Worm (Caenorhabditis elegans): Measurements from ENCODE around the gene F10E9.7.

The F10E9.7 gene

DNA sequence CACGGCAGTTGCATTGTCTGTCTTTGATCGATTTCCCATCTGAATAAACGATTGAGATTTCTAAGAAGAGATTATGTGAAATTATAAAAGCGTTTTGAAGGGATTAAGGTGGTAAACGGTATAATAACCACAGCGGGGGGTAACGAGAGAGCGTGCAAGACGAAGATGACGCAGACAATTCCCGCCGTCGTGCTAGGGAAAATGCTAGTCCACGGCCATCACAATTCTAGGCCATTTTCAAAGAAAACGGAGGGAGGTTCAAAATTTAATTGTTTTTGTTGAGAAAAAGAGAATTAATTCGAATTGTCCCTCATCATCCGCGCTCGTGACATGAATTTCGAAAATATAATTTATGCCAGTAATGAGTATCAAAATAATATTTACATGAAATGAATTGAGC, 11.9 kb upstream of the F10E9.7 start, which contains the start of gene F10E9.11 (continued):
- TF ChIP-seq ceh-100 (GFP tag; IDR thresholded peaks at IDR 0.05) (peak; percentile 56; the same call in 1 of the 2 replicates), gei-17 (GFP tag; optimal IDR thresholded peaks at IDR 0.05) (no peak), lin-40 (tag; optimal IDR thresholded peaks at IDR 0.05) (peak; percentile 42), attf-3 (GFP tag; conservative IDR thresholded peaks at IDR 0.05) (peak; percentile 73), B0336.3 (GFP tag; IDR thresholded peaks at IDR 0.05) (no peak), bed-2 (GFP tag; IDR thresholded peaks at IDR 0.05) (peak; percentile 83; the same call in 1 of the 2 replicates), aptf-3 (GFP tag; IDR thresholded peaks at IDR 0.05) (no peak), unc-130 (GFP tag; optimal IDR thresholded peaks at IDR 0.05) (peak; percentile 89), nhr-27 (tag; optimal IDR thresholded peaks at IDR 0.05) (no peak), chd-7 (tag; optimal IDR thresholded peaks at IDR 0.05) (peak; percentile 36), rec-8 (tag; optimal IDR thresholded peaks at IDR 0.05) (peak in 1 of 2 experiments; percentile 66), F33H1.4 (GFP tag; IDR thresholded peaks at IDR 0.05) (peak; percentile 71), B0019.2 (GFP tag; conservative IDR thresholded peaks at IDR 0.05) (peak; percentile 74), cebp-2 (GFP tag; IDR thresholded peaks at IDR 0.05) (no peak), let-526 (GFP tag; IDR thresholded peaks at IDR 0.05) (peak; percentile 81), let-607 (tag; optimal IDR thresholded peaks at IDR 0.05) (peak in 1 of 2 experiments; percentile 33), aptf-2 (GFP tag; conservative IDR thresholded peaks at IDR 0.05) (0 out of 2 replicates have a peak, but pooled peaks have one; percentile 37), tbx-9 (tag; optimal IDR thresholded peaks at IDR 0.05; ENCODE audit: borderline replicate concordance) (no peak), F55B11.4 (tag; optimal IDR thresholded peaks at IDR 0.05; ENCODE audit: borderline replicate concordance, insufficient read depth) (no peak), ztf-18 (tag; optimal IDR thresholded peaks at IDR 0.05) (peak; percentile 39), snpc-3.4 (tag; optimal IDR thresholded peaks at IDR 0.05) (no peak), sea-2 (GFP tag; IDR thresholded peaks at IDR 0.05) (no peak), ekl-4 (GFP tag; IDR thresholded peaks at IDR 0.05) (peak; percentile 62), C17E4.6 (GFP tag; IDR thresholded peaks at IDR 0.05) (0 out of 2 replicates have a peak, but pooled peaks have one; percentile 37), Y79H2A.3 (GFP tag; conservative IDR thresholded peaks at IDR 0.05) (no peak), ztf-28 (GFP tag; IDR thresholded peaks at IDR 0.05) (no peak), die-1 (tag; optimal IDR thresholded peaks at IDR 0.05) (no peak)

ce11 chrIII:8318488-8318887, 11.2 kb upstream of the F10E9.7 start, which contains the start of gene sas-4:
Gene sas-4, minus strand, starts transcription at chrIII:8318588.
- TF ChIP-seq ets-4 (GFP tag; optimal IDR thresholded peaks at IDR 0.05) (no peak), F57C9.4 (tag; optimal IDR thresholded peaks at IDR 0.05) (no peak), C17E4.6 (GFP tag; IDR thresholded peaks at IDR 0.05) (no peak)

- TF ChIP-seq attf-6 (GFP tag; IDR thresholded peaks at IDR 0.05): no peak
- no peak for TF ChIP-seq ztf-3 (GFP tag; optimal IDR thresholded peaks at IDR 0.05)
- TF ChIP-seq madf-3 (GFP tag; IDR thresholded peaks at IDR 0.05): no peak
- no peak for TF ChIP-seq snpc-1.1 (tag; optimal IDR thresholded peaks at IDR 0.05; ENCODE audit: insufficient read depth)
- no peak for TF ChIP-seq hmg-20 (GFP tag; IDR thresholded peaks at IDR 0.05)
- TF ChIP-seq F23B12.7 (tag; optimal IDR thresholded peaks at IDR 0.05; ENCODE audit: insufficient read depth): no peak
- no peak for TF ChIP-seq nfya-2 (GFP tag; IDR thresholded peaks at IDR 0.05)
- TF ChIP-seq B0035.1 (tag; optimal IDR thresholded peaks at IDR 0.05): no peak
Observed at ce11 chrIII:8312393-8312792, 5.2 kb upstream of the F10E9.7 start, which contains the start of gene F10E9.2. Gene F10E9.2, plus strand, starts transcription at chrIII:8312693.
